Fruit fly (Drosophila melanogaster) whole organism, larva: ENCODE data around the gene Tsp66A.

Experiments
- noc ChIP-seq: fragments of 200-800 bp; sonication (Bioruptor generic); optimal IDR thresholded peaks from 3 replicates; lab custom pipeline; 2019; ENCODE audit warnings: missing biosample characterization, mild to moderate bottlenecking, missing genetic modification characterization, moderate library complexity

Tsp66A gene

dm6 chr3L:7465209-7465608 lies at the start of gene Tsp66A, which contains the start of the genes CG42660 and CG42661:
Gene Tsp66A, plus strand, starts transcription at chr3L:7465509.
Gene CG42660, plus strand, starts transcription at chr3L:7465509.
Gene CG42661, plus strand, starts transcription at chr3L:7465509.
- no peak for TF ChIP-seq noc

- TF ChIP-seq noc, result no peak
Observed at dm6 chr3L:7422578-7422977, 42.7 kb upstream of the Tsp66A start.

- no peak for TF ChIP-seq noc
Observed at dm6 chr3L:7423517-7423916, 41.8 kb upstream of the Tsp66A start, which contains the start of gene CG42458. Gene CG42458, plus strand, starts transcription at chr3L:7423827.

- TF ChIP-seq noc, result no peak
Observed at dm6 chr3L:7432265-7432664, 33.0 kb upstream of the Tsp66A start.

- TF ChIP-seq noc, result no peak
Observed at dm6 chr3L:7432811-7433324, 32.4 kb upstream of the Tsp66A start.

- no peak for TF ChIP-seq noc
Observed at dm6 chr3L:7433325-7433827, 31.9 kb upstream of the Tsp66A start.

- TF ChIP-seq noc, result no peak
Observed at dm6 chr3L:7434198-7434597, 31.1 kb upstream of the Tsp66A start.

- TF ChIP-seq noc, result peak; percentile 60
Observed at dm6 chr3L:7434715-7435653, 30.3 kb upstream of the Tsp66A start, which contains the start of gene Rac2. Gene Rac2, minus strand, starts transcription at chr3L:7435190.

- TF ChIP-seq noc, result no peak
Observed at dm6 chr3L:7437366-7437765, 27.9 kb upstream of the Tsp66A start, which contains the start of gene CG14835. Gene CG14835, minus strand, starts transcription at chr3L:7437466.

- TF ChIP-seq noc, result no peak
Observed at dm6 chr3L:7439305-7439704, 26.0 kb upstream of the Tsp66A start, which contains the start of gene sphinx1. Gene sphinx1, minus strand, starts transcription at chr3L:7439405.

- TF ChIP-seq noc, result no peak
Observed at dm6 chr3L:7440633-7441032, 24.7 kb upstream of the Tsp66A start, which contains the start of gene sphinx2. Gene sphinx2, minus strand, starts transcription at chr3L:7440733.

- TF ChIP-seq noc, result no peak
Observed at dm6 chr3L:7449097-7449496, 16.2 kb upstream of the Tsp66A start.

dm6 chr3L:7450553-7450952 lies 14.8 kb upstream of the Tsp66A start, which contains the start of gene CG33278:
Gene CG33278, plus strand, starts transcription at chr3L:7450853.
- TF ChIP-seq noc, result no peak

- no peak for TF ChIP-seq noc
Observed at dm6 chr3L:7455849-7456248, 9.5 kb upstream of the Tsp66A start, which contains the start of gene ppk26. Gene ppk26, plus strand, starts transcription at chr3L:7456149.

dm6 chr3L:7470202-7470601 lies 4.9 kb downstream of the Tsp66A start, which contains the start of gene CG8543:
Gene CG8543, minus strand, starts transcription at chr3L:7470302.
- no peak for TF ChIP-seq noc

dm6 chr3L:7471259-7471658 lies 6.0 kb downstream of the Tsp66A start, which contains the start of gene CG8541:
Gene CG8541, plus strand, starts transcription at chr3L:7471559.
- no peak for TF ChIP-seq noc

dm6 chr3L:7475270-7475669 lies 10.0 kb downstream of the Tsp66A start, which contains the start of gene CG43292:
Gene CG43292, plus strand, starts transcription at chr3L:7475570.
- no peak for TF ChIP-seq noc
